Fruit fly (Drosophila melanogaster): ENCODE results near the gene CG32228.

- TF ChIP-seq OdsH (GFP tag; optimal IDR thresholded peaks at IDR 0.05) (no peak), Lpt (GFP tag; optimal IDR thresholded peaks at IDR 0.05) (no peak), ss (GFP tag; optimal IDR thresholded peaks at IDR 0.05) (no peak), fkh (GFP tag; optimal IDR thresholded peaks at IDR 0.05) (no peak)
Measured at dm6 chr3L:20222617-20223016, 43.0 kb upstream of the CG32228 start.
